Worm (Caenorhabditis elegans) whole organism, dauer: ENCODE results near the gene snb-6.

Experiments
- unc-62 ChIP-seq: sonication (generic microtip); optimal IDR thresholded peaks from 2 replicates; lab custom pipeline; 2017; ENCODE audit warnings: missing biosample characterization, missing genetic modification reagents, missing genetic modification characterization

snb-6 gene

DNA sequence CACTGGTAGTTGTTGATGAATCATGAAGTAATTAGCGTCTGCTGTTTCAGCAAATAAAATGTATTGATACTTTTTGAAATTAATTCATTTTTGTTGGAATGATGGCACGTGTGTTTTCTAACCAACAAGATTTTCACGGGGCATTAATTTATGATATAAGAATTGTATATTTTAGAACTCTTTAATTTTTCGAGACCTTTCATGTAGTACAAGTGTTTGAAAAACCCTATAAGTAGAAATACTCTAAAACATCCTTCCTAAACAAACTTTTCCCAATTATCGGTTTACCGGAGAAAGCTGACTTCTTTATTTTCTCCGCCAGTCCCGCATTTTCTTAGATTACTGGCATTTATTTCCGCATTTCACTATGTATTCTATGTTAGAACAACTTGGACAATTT is at the start of gene snb-6:
TSS of gene snb-6 (minus strand) at position 101 of the 400 bp plus-strand sequence.
- no peak for TF ChIP-seq unc-62 (GFP tag; lab: Kevin White, UChicago)

ce11 chrII:8903871-8904270 is 44.4 kb upstream of the snb-6 start:
- no peak for TF ChIP-seq unc-62 (GFP tag; lab: Kevin White, UChicago)

ce11 chrII:8899357-8899748 is 39.9 kb upstream of the snb-6 start:
- TF ChIP-seq unc-62 (GFP tag; lab: Kevin White, UChicago): no peak

DNA sequence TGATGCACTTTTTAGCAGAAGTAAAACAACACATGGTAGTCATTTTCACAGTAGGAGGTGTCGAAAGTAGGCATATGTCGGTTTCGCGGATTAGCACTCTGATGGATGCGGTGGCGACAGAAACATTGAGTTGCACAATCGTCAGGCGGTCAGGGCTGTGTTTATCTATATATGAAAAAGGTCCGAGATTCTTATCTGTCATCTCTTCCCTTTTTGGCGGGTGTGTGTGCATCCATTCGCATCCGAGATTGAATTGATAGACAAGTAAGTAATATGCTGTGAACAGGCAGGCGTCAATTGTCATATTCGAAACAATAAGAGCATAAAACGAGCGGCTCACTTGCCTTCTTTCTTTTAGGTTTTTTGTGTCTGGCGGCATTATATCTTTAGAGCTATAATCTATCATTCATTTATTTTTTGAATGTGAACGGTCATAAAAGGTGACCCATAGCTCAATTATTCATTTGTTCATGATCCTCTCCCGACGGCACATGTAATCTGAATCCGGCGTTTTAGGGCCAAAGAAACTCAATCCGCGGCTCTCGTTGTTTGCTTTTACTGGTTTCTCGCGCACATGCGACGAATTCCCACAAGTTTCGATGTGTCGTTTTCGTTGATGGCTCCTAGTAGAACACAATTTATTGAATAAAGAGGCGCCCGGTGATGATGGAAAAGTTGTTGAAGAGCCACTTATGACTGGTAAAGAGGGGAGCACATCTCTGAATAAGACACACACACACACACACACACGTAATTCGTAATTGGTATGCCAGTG is 39.3 kb upstream of the snb-6 start:
- no peak for TF ChIP-seq unc-62 (GFP tag; lab: Kevin White, UChicago)

DNA sequence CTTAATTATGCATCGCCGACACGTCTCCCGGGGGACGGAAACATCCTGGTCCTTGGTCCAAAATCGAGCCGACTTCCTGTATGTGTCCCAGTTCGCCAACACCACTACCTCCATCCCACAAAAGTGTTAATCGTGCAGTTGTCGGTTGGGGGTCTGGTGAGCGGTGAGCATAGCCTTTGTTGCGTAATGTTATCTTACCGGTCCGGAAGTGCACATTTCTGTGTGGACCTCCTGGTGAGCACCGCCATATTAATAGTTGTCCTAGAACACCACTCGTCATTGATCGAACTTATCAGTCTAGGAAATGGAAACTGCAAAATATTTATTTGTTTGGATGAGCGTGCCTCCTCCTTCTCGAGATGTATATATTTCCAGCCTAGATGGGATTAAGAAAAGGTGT is 37.7 kb upstream of the snb-6 start:
- no peak for TF ChIP-seq unc-62 (GFP tag; lab: Kevin White, UChicago)

DNA sequence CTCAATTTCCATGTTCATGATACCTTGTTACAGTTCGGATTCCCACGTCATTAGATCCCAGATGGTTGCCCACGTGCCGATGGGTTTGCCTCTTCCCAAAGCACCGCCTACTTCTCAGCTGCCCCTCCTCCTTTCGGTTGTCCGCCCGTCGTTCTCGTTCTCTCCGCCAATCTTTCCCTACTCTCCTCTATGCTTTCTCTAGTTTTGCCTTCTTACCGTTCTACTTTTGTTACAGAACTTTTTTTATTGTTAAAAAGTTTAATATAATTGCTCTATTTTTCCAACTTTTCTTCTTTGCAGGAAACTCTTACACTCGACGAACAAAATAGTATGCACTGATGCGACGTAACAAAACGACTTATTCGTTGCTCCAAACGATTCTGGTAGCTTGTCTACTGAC is 37.0 kb upstream of the snb-6 start, which contains the start of gene lat-1:
TSS of gene lat-1 (plus strand) at position 301 of the 400 bp plus-strand sequence.
- TF ChIP-seq unc-62 (GFP tag; lab: Kevin White, UChicago): no peak

DNA sequence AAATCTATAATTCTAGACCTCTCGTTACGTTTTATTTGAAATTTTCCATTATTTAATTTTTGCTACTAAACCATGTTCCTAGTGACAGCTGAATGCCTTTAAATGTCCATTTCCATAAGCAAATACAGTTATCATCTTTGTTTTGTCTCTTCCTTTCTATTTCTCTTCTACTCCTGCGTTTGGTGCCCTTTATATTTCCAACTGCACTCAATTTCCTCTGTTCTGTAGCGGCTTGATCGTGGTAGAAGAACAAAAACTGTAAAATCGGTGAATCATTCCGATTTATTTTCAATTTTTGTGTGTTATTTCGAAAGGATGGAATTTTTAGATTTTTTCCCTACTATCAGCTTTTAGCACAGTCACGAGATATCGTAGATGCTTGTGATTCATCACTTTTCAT is 36.4 kb upstream of the snb-6 start:
- no peak for TF ChIP-seq unc-62 (GFP tag; lab: Kevin White, UChicago)

- no peak for TF ChIP-seq unc-62 (GFP tag; lab: Kevin White, UChicago)
Observed at ce11 chrII:8895398-8895797, 35.9 kb upstream of the snb-6 start.

DNA sequence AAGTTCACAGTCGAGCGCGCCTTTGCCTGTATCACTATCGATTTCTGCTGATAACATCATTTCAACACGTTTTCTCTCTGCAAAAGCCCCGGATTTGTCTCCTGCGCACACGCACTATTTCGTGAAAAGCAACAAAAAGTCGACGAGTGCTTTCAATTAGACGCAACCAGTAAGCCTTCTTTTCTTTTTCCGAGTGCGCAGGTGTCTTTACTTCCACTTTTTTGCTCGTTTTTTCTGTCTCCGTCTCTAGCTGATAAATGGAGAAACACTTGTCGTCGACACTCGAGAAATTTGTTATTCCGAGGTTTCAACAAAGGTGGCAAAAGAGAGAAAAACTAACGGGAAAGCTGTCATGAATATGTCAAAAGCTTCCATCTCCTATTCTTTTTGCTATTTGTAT is 32.1 kb upstream of the snb-6 start:
- no peak for TF ChIP-seq unc-62 (GFP tag; lab: Kevin White, UChicago)

- TF ChIP-seq unc-62 (GFP tag; lab: Kevin White, UChicago): no peak
Observed at ce11 chrII:8891042-8891441, 31.5 kb upstream of the snb-6 start.

ce11 chrII:8890530-8890929 is 31.0 kb upstream of the snb-6 start:
- TF ChIP-seq unc-62 (GFP tag; lab: Kevin White, UChicago): no peak

DNA sequence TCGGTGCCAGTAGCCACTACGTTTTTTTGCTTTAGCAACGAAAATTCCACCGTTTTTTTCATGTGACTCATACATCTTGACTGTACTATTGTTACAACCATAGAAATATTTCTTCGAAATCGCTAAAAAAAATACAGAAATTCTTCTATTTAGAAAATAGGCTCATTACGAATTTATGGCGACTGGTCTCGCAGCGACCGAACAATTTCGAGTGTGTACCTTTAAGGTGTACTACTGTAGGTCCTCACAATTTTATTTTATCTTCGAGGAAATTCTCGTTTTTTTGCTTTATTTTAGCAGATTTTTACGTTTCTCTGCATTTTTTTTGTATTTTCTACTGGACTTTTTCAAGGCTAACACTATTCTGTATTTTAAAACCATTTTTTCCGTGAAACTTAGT is 30.5 kb upstream of the snb-6 start:
- TF ChIP-seq unc-62 (GFP tag; lab: Kevin White, UChicago): no peak

DNA sequence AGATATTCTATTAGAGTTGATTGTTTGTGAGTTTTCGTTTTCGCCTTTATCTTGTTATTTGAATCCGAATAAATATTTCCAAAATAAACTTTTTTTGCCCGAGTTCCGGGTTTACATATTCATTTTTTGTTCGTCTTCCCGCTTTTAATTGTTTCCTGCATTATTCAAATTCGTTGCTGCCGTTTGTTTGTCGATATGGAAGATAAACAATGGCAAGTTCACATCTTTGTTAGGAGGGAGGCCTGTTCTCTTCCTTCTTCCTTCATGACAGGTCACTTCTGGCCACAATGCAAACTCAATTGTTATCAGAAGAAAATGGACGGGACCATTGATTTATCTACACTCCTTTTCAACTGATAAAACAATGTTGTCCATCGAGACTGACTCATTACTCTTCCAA is 30.1 kb upstream of the snb-6 start:
- no peak for TF ChIP-seq unc-62 (GFP tag; lab: Kevin White, UChicago)

DNA sequence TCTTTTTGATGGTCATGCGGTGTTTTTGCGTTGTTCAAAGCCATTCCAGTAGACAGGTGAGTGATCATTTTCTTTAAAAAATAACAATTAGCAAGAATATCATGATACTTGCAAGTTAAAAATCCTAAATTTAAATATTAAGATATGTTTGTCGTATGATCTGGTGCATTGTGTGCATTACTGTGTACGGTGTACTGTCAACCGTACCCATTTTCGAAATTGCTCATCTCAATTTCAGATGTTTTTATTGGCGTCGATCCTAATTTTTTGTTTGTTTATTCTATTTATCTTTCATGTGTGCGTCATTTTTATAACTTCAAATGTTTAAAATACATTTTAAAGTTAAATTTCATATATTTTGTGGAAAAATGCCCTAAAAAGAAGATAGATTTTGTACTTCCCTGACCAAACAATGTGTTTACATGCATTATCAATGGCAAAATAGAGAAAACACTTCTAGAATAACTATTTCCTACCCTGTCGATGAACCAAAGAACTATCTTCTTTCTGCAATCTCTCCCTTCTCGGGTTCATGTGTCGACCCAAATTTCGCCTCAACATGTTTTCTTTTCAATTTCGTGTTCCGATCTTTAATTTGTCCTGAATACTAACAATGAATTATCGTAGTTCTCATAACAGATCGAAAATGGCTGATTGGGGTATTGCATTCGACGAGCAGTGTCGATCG is 24.9 kb upstream of the snb-6 start, which contains the start of the genes T07D4.5 and ddx-19:
TSS of gene T07D4.5 (minus strand) at position 71 of the 688 bp plus-strand sequence.
TSS of gene ddx-19 (plus strand) at position 638 of the 688 bp plus-strand sequence.
- no peak for TF ChIP-seq unc-62 (GFP tag; lab: Kevin White, UChicago)

DNA sequence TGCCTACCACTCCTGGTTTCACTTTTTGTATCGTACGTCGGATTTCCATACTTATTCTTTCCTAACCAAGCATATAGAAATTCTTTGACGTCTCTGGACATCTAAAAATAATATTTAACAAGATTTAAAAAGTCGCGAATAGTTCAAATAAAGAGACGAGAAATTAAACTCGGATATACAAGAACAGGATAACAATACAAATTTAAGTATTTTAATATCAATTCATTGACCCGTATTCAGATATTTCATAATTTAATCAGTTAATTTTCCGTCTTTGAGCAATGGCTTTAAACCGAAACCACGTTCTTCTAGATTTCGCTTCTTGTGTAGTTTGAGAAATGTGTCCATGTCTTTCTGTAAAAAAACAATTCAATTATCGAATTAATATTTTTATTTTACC is 24.1 kb upstream of the snb-6 start, which contains the start of gene rha-1:
TSS of gene rha-1 (minus strand) at position 101 of the 400 bp plus-strand sequence.
- no peak for TF ChIP-seq unc-62 (GFP tag; lab: Kevin White, UChicago)

- no peak for TF ChIP-seq unc-62 (GFP tag; lab: Kevin White, UChicago)
Observed at ce11 chrII:8878528-8878927, 19.0 kb upstream of the snb-6 start.
